Fruit fly (Drosophila melanogaster) whole organism, prepupa: ENCODE data around the gene CG46383.

Experiments
- Blimp-1 ChIP-seq: fragments of 200-800 bp; sonication (Bioruptor generic); optimal IDR thresholded peaks from 3 replicates; lab custom pipeline; 2017; ENCODE audit warnings: missing biosample characterization, missing genetic modification characterization, mild to moderate bottlenecking, moderate library complexity, missing genetic modification reagents
- CG10669 ChIP-seq: fragments of 200-800 bp; sonication (Bioruptor generic); optimal IDR thresholded peaks from 3 replicates; lab custom pipeline; 2018; ENCODE audit warnings: missing biosample characterization, mild to moderate bottlenecking, missing genetic modification characterization, moderate library complexity
- CG11294 ChIP-seq: fragments of 200-800 bp; sonication (Bioruptor generic); IDR thresholded peaks from 2 replicates; pipeline ENCODE4 v1.3.6; 2022; ENCODE audit warnings: missing biosample characterization, missing genetic modification characterization
- CG11762 ChIP-seq: fragments of 200-800 bp; sonication (Bioruptor generic); optimal IDR thresholded peaks from 3 replicates; lab custom pipeline; 2016; ENCODE audit warnings: missing biosample characterization, missing genetic modification characterization; ENCODE audit not compliant: insufficient read depth
- CG11902 ChIP-seq: fragments of 200-800 bp; sonication (Bioruptor generic); optimal IDR thresholded peaks from 3 replicates; lab custom pipeline; 2016; ENCODE audit warnings: missing biosample characterization, missing genetic modification characterization
- CG15336 ChIP-seq: fragments of 200-800 bp; sonication (Bioruptor generic); IDR thresholded peaks from 2 replicates; pipeline ENCODE4 v1.3.6; 2022; ENCODE audit warnings: missing biosample characterization, missing genetic modification characterization
- CG1621 ChIP-seq: fragments of 200-800 bp; sonication (Bioruptor generic); optimal IDR thresholded peaks from 3 replicates; lab custom pipeline; 2018; ENCODE audit warnings: missing biosample characterization, mild to moderate bottlenecking, missing genetic modification characterization
- CG16779 ChIP-seq: fragments of 200-800 bp; sonication (Bioruptor generic); optimal IDR thresholded peaks from 3 replicates; lab custom pipeline; 2017; ENCODE audit warnings: missing biosample characterization, mild to moderate bottlenecking, missing genetic modification characterization
- CG31627 ChIP-seq: fragments of 200-800 bp; sonication (Bioruptor generic); optimal IDR thresholded peaks from 3 replicates; lab custom pipeline; 2016; ENCODE audit warnings: missing biosample characterization, missing genetic modification characterization
- CG32006 ChIP-seq: fragments of 200-800 bp; sonication (Bioruptor generic); optimal IDR thresholded peaks from 3 replicates; lab custom pipeline; 2017; ENCODE audit warnings: missing biosample characterization, mild to moderate bottlenecking, missing genetic modification characterization
- CG3919 ChIP-seq: fragments of 200-800 bp; sonication (Bioruptor generic); optimal IDR thresholded peaks from 3 replicates; lab custom pipeline; 2016; ENCODE audit warnings: missing biosample characterization, missing genetic modification characterization
- CG6276 ChIP-seq: fragments of 200-800 bp; sonication (Bioruptor generic); optimal IDR thresholded peaks from 2 replicates; lab custom pipeline; 2017; ENCODE audit warnings: missing biosample characterization, mild to moderate bottlenecking, missing genetic modification characterization
- CG6792 ChIP-seq: fragments of 200-800 bp; sonication (Bioruptor generic); optimal IDR thresholded peaks from 3 replicates; lab custom pipeline; 2016; ENCODE audit warnings: missing biosample characterization, missing genetic modification characterization
- CG7368 ChIP-seq: fragments of 200-800 bp; sonication (Bioruptor generic); optimal IDR thresholded peaks from 3 replicates; lab custom pipeline; 2016; ENCODE audit warnings: missing biosample characterization, missing genetic modification characterization
- CG8119 ChIP-seq: fragments of 200-800 bp; sonication (Bioruptor generic); IDR thresholded peaks from 3 replicates; pipeline ENCODE4 v1.3.6; 2022; ENCODE audit warnings: missing biosample characterization, missing genetic modification characterization
- CG8319 ChIP-seq: fragments of 200-800 bp; sonication (Bioruptor generic); optimal IDR thresholded peaks from 3 replicates; lab custom pipeline; 2016; ENCODE audit warnings: missing biosample characterization, missing genetic modification characterization
- CG8632 ChIP-seq: fragments of 200-800 bp; sonication (Bioruptor generic); optimal IDR thresholded peaks from 3 replicates; lab custom pipeline; 2016; ENCODE audit warnings: missing biosample characterization, missing genetic modification characterization
- CG9139 ChIP-seq: fragments of 200-800 bp; sonication (Bioruptor generic); optimal IDR thresholded peaks from 3 replicates; lab custom pipeline; 2017; ENCODE audit warnings: missing biosample characterization, mild to moderate bottlenecking, missing genetic modification characterization
- Eip75B ChIP-seq: fragments of 200-800 bp; sonication (Bioruptor generic); optimal IDR thresholded peaks from 3 replicates; lab custom pipeline; 2016; ENCODE audit warnings: missing biosample characterization, missing genetic modification characterization
- Eip78C ChIP-seq: fragments of 200-800 bp; sonication (Bioruptor generic); peaks from one replicate; lab custom pipeline; 2016; ENCODE audit warnings: missing biosample characterization, missing genetic modification characterization
- Eip93F ChIP-seq: fragments of 200-800 bp; sonication (Bioruptor generic); optimal IDR thresholded peaks from 2 replicates; lab custom pipeline; 2016; ENCODE audit warnings: missing biosample characterization, mild to moderate bottlenecking, missing genetic modification characterization
- Ets96B ChIP-seq: fragments of 200-800 bp; optimal IDR thresholded peaks from 2 replicates; lab custom pipeline; 2019; ENCODE audit warnings: missing biosample characterization, mild to moderate bottlenecking, missing genetic modification characterization, moderate library complexity
- Gug ChIP-seq: fragments of 200-800 bp; sonication (Bioruptor generic); IDR thresholded peaks from 2 replicates; pipeline ENCODE4 v1.3.6; 2022; ENCODE audit warnings: missing biosample characterization, missing genetic modification characterization
- Hr38 ChIP-seq: sonication (Bioruptor generic); optimal IDR thresholded peaks from 2 replicates; lab custom pipeline; 2016; ENCODE audit warnings: missing biosample characterization, missing genetic modification characterization
- Hr39 ChIP-seq: fragments of 200-800 bp; sonication (Bioruptor generic); optimal IDR thresholded peaks from 2 replicates; lab custom pipeline; 2016; ENCODE audit warnings: missing biosample characterization, missing genetic modification characterization
- Lpt ChIP-seq: fragments of 200-800 bp; sonication (Bioruptor generic); optimal IDR thresholded peaks from 3 replicates; lab custom pipeline; 2016; ENCODE audit warnings: missing biosample characterization, missing genetic modification characterization
- Met ChIP-seq: fragments of 200-800 bp; sonication (Bioruptor generic); optimal IDR thresholded peaks from 3 replicates; lab custom pipeline; 2016; ENCODE audit warnings: missing biosample characterization, missing genetic modification characterization
- OdsH ChIP-seq: fragments of 200-800 bp; sonication (Bioruptor generic); optimal IDR thresholded peaks from 3 replicates; lab custom pipeline; 2016; ENCODE audit warnings: missing biosample characterization, missing genetic modification characterization
- Smox ChIP-seq: fragments of 200-800 bp; sonication (Bioruptor generic); optimal IDR thresholded peaks from 3 replicates; lab custom pipeline; 2016; ENCODE audit warnings: missing biosample characterization, missing genetic modification characterization
- Sox102F ChIP-seq: fragments of 200-800 bp; sonication (Bioruptor generic); optimal IDR thresholded peaks from 2 replicates; lab custom pipeline; 2016; ENCODE audit warnings: missing biosample characterization, mild to moderate bottlenecking, missing genetic modification characterization
- Sox14 ChIP-seq: fragments of 200-800 bp; sonication (Bioruptor generic); optimal IDR thresholded peaks from 3 replicates; lab custom pipeline; 2016; ENCODE audit warnings: missing biosample characterization, missing genetic modification characterization
- acj6 ChIP-seq: fragments of 200-800 bp; sonication (Bioruptor generic); optimal IDR thresholded peaks from 3 replicates; lab custom pipeline; 2016; ENCODE audit warnings: missing biosample characterization, missing genetic modification characterization
- cyc ChIP-seq: fragments of 200-800 bp; sonication (Bioruptor generic); optimal IDR thresholded peaks from 3 replicates; lab custom pipeline; 2016; ENCODE audit warnings: missing biosample characterization, missing genetic modification characterization
- dac ChIP-seq: fragments of 200-800 bp; sonication (Bioruptor generic); optimal IDR thresholded peaks from 2 replicates; lab custom pipeline; 2017; ENCODE audit warnings: missing biosample characterization, mild to moderate bottlenecking, missing genetic modification characterization
- dsx ChIP-seq: fragments of 200-800 bp; optimal IDR thresholded peaks from 3 replicates; lab custom pipeline; 2019; ENCODE audit warnings: missing biosample characterization, mild to moderate bottlenecking, missing genetic modification characterization, moderate library complexity; ENCODE audit not compliant: poor library complexity, severe bottlenecking
- eg ChIP-seq: fragments of 200-800 bp; sonication (Bioruptor generic); IDR thresholded peaks from 3 replicates; pipeline ENCODE4 v1.3.6; 2022; ENCODE audit warnings: missing biosample characterization, missing genetic modification characterization
- esn ChIP-seq: fragments of 200-800 bp; sonication (Bioruptor generic); optimal IDR thresholded peaks from 2 replicates; lab custom pipeline; 2016; ENCODE audit warnings: missing biosample characterization, mild to moderate bottlenecking, missing genetic modification characterization, moderate library complexity
- fd59A ChIP-seq: fragments of 200-800 bp; sonication (Bioruptor generic); optimal IDR thresholded peaks from 2 replicates; lab custom pipeline; 2017; ENCODE audit warnings: missing biosample characterization, mild to moderate bottlenecking, missing genetic modification characterization, missing genetic modification reagents
- fd85E ChIP-seq: fragments of 200-800 bp; sonication (Bioruptor generic); optimal IDR thresholded peaks from 3 replicates; lab custom pipeline; 2016; ENCODE audit warnings: missing biosample characterization, missing genetic modification characterization
- fkh ChIP-seq: fragments of 200-800 bp; sonication (Bioruptor generic); optimal IDR thresholded peaks from 3 replicates; lab custom pipeline; 2017; ENCODE audit warnings: missing biosample characterization, mild to moderate bottlenecking, missing genetic modification characterization, moderate library complexity
- net ChIP-seq: fragments of 200-800 bp; sonication (Bioruptor generic); optimal IDR thresholded peaks from 3 replicates; lab custom pipeline; 2016; ENCODE audit warnings: missing biosample characterization, missing genetic modification characterization
- pdm3 ChIP-seq: fragments of 200-800 bp; sonication (Bioruptor generic); optimal IDR thresholded peaks from 3 replicates; lab custom pipeline; 2016; ENCODE audit warnings: missing biosample characterization, missing genetic modification characterization
- salr ChIP-seq, 2 experiments: fragments of 200-800 bp; sonication (Bioruptor generic); optimal IDR thresholded peaks; 3 replicates each; lab custom pipeline; 2016 to 2018; ENCODE audit warnings: missing biosample characterization in 2 of 2, missing genetic modification characterization in 2 of 2, mild to moderate bottlenecking in 1 of 2
- spab ChIP-seq: fragments of 200-800 bp; sonication (Bioruptor generic); optimal IDR thresholded peaks from 2 replicates; lab custom pipeline; 2017; ENCODE audit warnings: missing biosample characterization, mild to moderate bottlenecking, missing genetic modification characterization, missing genetic modification reagents
- ss ChIP-seq, 2 experiments: fragments of 200-800 bp; sonication (Bioruptor generic); optimal IDR thresholded peaks; 2 replicates in 1 of 2; 3 replicates in 1 of 2; lab custom pipeline; 2017 to 2018; ENCODE audit warnings: mild to moderate bottlenecking in 2 of 2, missing biosample characterization in 2 of 2, missing genetic modification characterization in 2 of 2, moderate library complexity in 1 of 2
- svp ChIP-seq: fragments of 200-800 bp; sonication (Bioruptor generic); peaks from one replicate; lab custom pipeline; 2016; ENCODE audit warnings: missing biosample characterization, missing genetic modification characterization
- topi ChIP-seq: fragments of 200-800 bp; sonication (Bioruptor generic); optimal IDR thresholded peaks from 3 replicates; lab custom pipeline; 2016; ENCODE audit warnings: missing biosample characterization, missing genetic modification characterization
- vri ChIP-seq: fragments of 200-800 bp; sonication (Bioruptor generic); optimal IDR thresholded peaks from 3 replicates; lab custom pipeline; 2016; ENCODE audit warnings: missing biosample characterization, mild to moderate bottlenecking, missing genetic modification characterization

Gene CG46383

dm6 chr3R:15974235-15974634, 23.5 kb upstream of the CG46383 start (continued):
- TF ChIP-seq Met (GFP tag; lab: Kevin White, UChicago) (peak; percentile 79), Hr39 (GFP tag; lab: Kevin White, UChicago) (peak; percentile 82), Lpt (GFP tag; lab: Kevin White, UChicago) (peak; percentile 86), cyc (GFP tag; lab: Kevin White, UChicago) (peak; percentile 73), Sox102F (GFP tag; lab: Kevin White, UChicago) (peak; percentile 78), salr (GFP tag; optimal IDR thresholded peaks at IDR 0.05; lab: Kevin White, UChicago) (peak; percentile 57 to 87), spab (GFP tag; lab: Kevin White, UChicago) (peak; percentile 60), CG6276 (peak; percentile 86), CG11762 (GFP tag; lab: Kevin White, UChicago) (peak; percentile 78), CG32006 (peak; percentile 88), Eip93F (no peak), CG15336 (GFP tag; lab: Robert Waterston, UW) (no peak), Blimp-1 (peak; percentile 29), CG16779 (tag; lab: Kevin White, UChicago) (peak; percentile 40), Ets96B (tag; lab: Kevin White, UChicago) (peak; percentile 77), topi (peak; percentile 75), CG11902 (peak; percentile 51), OdsH (peak; percentile 89), CG1621 (tag; lab: Kevin White, UChicago) (no peak), CG8119 (GFP tag; lab: Robert Waterston, UW) (no peak), Sox14 (GFP tag; lab: Kevin White, UChicago) (peak; percentile 83)

dm6 chr3R:15973488-15973975, 22.8 kb upstream of the CG46383 start:
- peak; percentile 32 for TF ChIP-seq Blimp-1
- peak; percentile 6 for TF ChIP-seq CG1621 (tag; lab: Kevin White, UChicago)
- no peak for TF ChIP-seq CG7368
- TF ChIP-seq Gug (GFP tag; lab: Robert Waterston, UW): no peak
- no peak for TF ChIP-seq dac (GFP tag; lab: Kevin White, UChicago)
- TF ChIP-seq CG11902: no peak
- no peak for TF ChIP-seq fd59A
- peak; percentile 42 for TF ChIP-seq CG9139 (GFP tag; lab: Kevin White, UChicago)
- TF ChIP-seq pdm3 (GFP tag; lab: Kevin White, UChicago): no peak
- no peak for TF ChIP-seq OdsH
- TF ChIP-seq Eip93F: no peak
- TF ChIP-seq ss (GFP tag; optimal IDR thresholded peaks at IDR 0.05; lab: Kevin White, UChicago): peak in 1 of 2 experiments; percentile 28
- TF ChIP-seq CG3919 (GFP tag; lab: Kevin White, UChicago): peak; percentile 3
- no peak for TF ChIP-seq Hr39 (GFP tag; lab: Kevin White, UChicago)
- TF ChIP-seq esn (GFP tag; lab: Kevin White, UChicago): no peak
- no peak for TF ChIP-seq eg
- no peak for TF ChIP-seq CG6792 (GFP tag; lab: Kevin White, UChicago)
- no peak for TF ChIP-seq CG31627 (GFP tag; lab: Kevin White, UChicago)
- TF ChIP-seq fkh: peak; percentile 72
- TF ChIP-seq CG10669 (GFP tag; lab: Kevin White, UChicago): no peak
- no peak for TF ChIP-seq vri (GFP tag; lab: Kevin White, UChicago)
- no peak for TF ChIP-seq Hr38 (GFP tag; lab: Kevin White, UChicago)
- TF ChIP-seq CG8119 (GFP tag; lab: Robert Waterston, UW): no peak
- TF ChIP-seq CG8319 (GFP tag; lab: Kevin White, UChicago): no peak
- peak; percentile 75 for TF ChIP-seq dsx (GFP tag; lab: Kevin White, UChicago)
- no peak for TF ChIP-seq CG6276
- no peak for TF ChIP-seq CG11294 (GFP tag; lab: Robert Waterston, UW)
- TF ChIP-seq svp (GFP tag; lab: Kevin White, UChicago): peak; percentile 84
- no peak for TF ChIP-seq topi
- TF ChIP-seq CG16779 (tag; lab: Kevin White, UChicago): no peak
- TF ChIP-seq Sox14 (GFP tag; lab: Kevin White, UChicago): peak; percentile 38
- no peak for TF ChIP-seq net
- TF ChIP-seq fd85E (GFP tag; lab: Kevin White, UChicago): no peak
- peak; percentile 25 for TF ChIP-seq Eip75B (GFP tag; lab: Kevin White, UChicago)
- TF ChIP-seq Met (GFP tag; lab: Kevin White, UChicago): peak; percentile 16
- TF ChIP-seq CG8632 (GFP tag; lab: Kevin White, UChicago): no peak
- TF ChIP-seq Sox102F (GFP tag; lab: Kevin White, UChicago): no peak
- no peak for TF ChIP-seq Smox (GFP tag; lab: Kevin White, UChicago)
- TF ChIP-seq Ets96B (tag; lab: Kevin White, UChicago): no peak
- no peak for TF ChIP-seq acj6 (GFP tag; lab: Kevin White, UChicago)
- TF ChIP-seq spab (GFP tag; lab: Kevin White, UChicago): no peak
- peak; percentile 24 for TF ChIP-seq Eip78C (GFP tag; lab: Kevin White, UChicago)
